Worm (Caenorhabditis elegans) whole organism, L3 larva: ENCODE measurements around the gene T10B5.3.

ENCODE experiments used
- egl-27 ChIP-seq: sonication (generic microtip); optimal IDR thresholded peaks from 4 replicates; lab custom pipeline; 2017; ENCODE audit warnings: missing biosample characterization, missing genetic modification reagents, missing genetic modification characterization
- zag-1 ChIP-seq: fragments of 150-350 bp; optimal IDR thresholded peaks from 2 replicates; lab custom pipeline; 2014; ENCODE audit warnings: missing biosample characterization, missing genetic modification characterization

- TF ChIP-seq zag-1 (tag; lab: Kevin White, UChicago): no peak
- no peak for TF ChIP-seq egl-27 (tag; lab: Kevin White, UChicago)
Measured at ce11 chrV:1868025-1868424, 1.6 kb downstream of the T10B5.3 start.
